Worm (Caenorhabditis elegans) whole organism, L2 larva: ENCODE results near the gene F09C8.1.

Source experiments
- Y55F3AM.14 ChIP-seq: fragments of 200-800 bp; sonication (Bioruptor generic); optimal IDR thresholded peaks from 2 replicates; lab custom pipeline; 2018; ENCODE audit warnings: mild to moderate bottlenecking, missing genetic modification characterization, missing compliant biosample characterization
- ama-1 ChIP-seq: fragments of 150-350 bp; optimal IDR thresholded peaks from 2 replicates; lab custom pipeline; 2018; ENCODE audit warnings: inconsistent platforms
- lin-13 ChIP-seq: fragments of 150-350 bp; optimal IDR thresholded peaks from 2 replicates; lab custom pipeline; 2014; ENCODE audit warnings: missing biosample characterization, missing genetic modification reagents, missing genetic modification characterization
- lin-39 ChIP-seq: fragments of 150-350 bp; optimal IDR thresholded peaks from 2 replicates; lab custom pipeline; 2014; ENCODE audit warnings: missing biosample characterization, missing genetic modification reagents, missing genetic modification characterization
- mab-5 ChIP-seq: fragments of 150-350 bp; optimal IDR thresholded peaks from 2 replicates; lab custom pipeline; 2014; ENCODE audit warnings: missing biosample characterization, missing genetic modification characterization
- mbf-1 ChIP-seq: sonication (generic microtip); optimal IDR thresholded peaks from 2 replicates; lab custom pipeline; 2017; ENCODE audit warnings: missing biosample characterization, missing genetic modification characterization
- nhr-12 ChIP-seq: fragments of 150-350 bp; optimal IDR thresholded peaks from 2 replicates; lab custom pipeline; 2014; ENCODE audit warnings: missing biosample characterization, missing genetic modification characterization
- sem-4 ChIP-seq: fragments of 150-350 bp; optimal IDR thresholded peaks from 2 replicates; lab custom pipeline; 2014; ENCODE audit warnings: missing biosample characterization, missing genetic modification reagents, missing genetic modification characterization
- skn-1 ChIP-seq: sonication (generic microtip); optimal IDR thresholded peaks from 2 replicates; lab custom pipeline; 2017; ENCODE audit warnings: missing biosample characterization, missing genetic modification characterization
- snpc-4 ChIP-seq: fragments of 150-350 bp; optimal IDR thresholded peaks from 2 replicates; lab custom pipeline; 2014; ENCODE audit warnings: missing biosample characterization, missing genetic modification characterization
- unc-39 ChIP-seq: fragments of 150-350 bp; optimal IDR thresholded peaks from 2 replicates; lab custom pipeline; 2014; ENCODE audit warnings: missing biosample characterization, missing genetic modification characterization
- unc-62 ChIP-seq: fragments of 150-350 bp; optimal IDR thresholded peaks from 2 replicates; lab custom pipeline; 2014; ENCODE audit warnings: missing biosample characterization, missing genetic modification reagents, missing genetic modification characterization

DNA sequence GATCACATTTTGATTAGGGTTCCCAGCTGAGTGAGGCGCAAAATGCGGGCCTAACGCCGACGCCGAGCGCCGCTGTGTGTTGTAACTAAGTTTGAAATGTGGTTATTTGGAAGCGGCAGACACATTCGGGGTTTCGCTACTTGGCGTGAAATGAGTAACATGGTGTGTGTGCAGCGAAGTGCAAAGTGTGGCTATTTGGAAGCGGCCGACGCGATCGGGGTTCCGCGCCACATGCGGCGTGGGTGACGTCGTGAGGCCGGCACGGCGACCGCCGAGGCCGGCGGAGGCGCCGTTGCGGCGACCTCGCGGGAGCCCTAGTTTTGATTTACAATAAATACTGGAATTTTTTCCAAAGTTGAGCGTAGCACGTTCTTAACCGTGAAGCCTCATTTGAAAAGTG, 18.7 kb downstream of the F09C8.1 start:
- TF ChIP-seq Y55F3AM.14 (GFP tag; lab: Kevin White, UChicago) (no peak), unc-62 (GFP tag; lab: Kevin White, UChicago) (no peak), lin-13 (GFP tag; lab: Kevin White, UChicago) (no peak), lin-39 (no peak), skn-1 (tag; lab: Kevin White, UChicago) (no peak), snpc-4 (tag; lab: Kevin White, UChicago) (peak; percentile 21), ama-1 (lab: Kevin White, UChicago) (no peak), mbf-1 (tag; lab: Kevin White, UChicago) (no peak), sem-4 (tag; lab: Kevin White, UChicago) (no peak), mab-5 (tag; lab: Kevin White, UChicago) (no peak), unc-39 (tag; lab: Kevin White, UChicago) (no peak), nhr-12 (tag; lab: Kevin White, UChicago) (no peak)
